Worm (Caenorhabditis elegans): ENCODE results near the gene R12B2.7.

DNA sequence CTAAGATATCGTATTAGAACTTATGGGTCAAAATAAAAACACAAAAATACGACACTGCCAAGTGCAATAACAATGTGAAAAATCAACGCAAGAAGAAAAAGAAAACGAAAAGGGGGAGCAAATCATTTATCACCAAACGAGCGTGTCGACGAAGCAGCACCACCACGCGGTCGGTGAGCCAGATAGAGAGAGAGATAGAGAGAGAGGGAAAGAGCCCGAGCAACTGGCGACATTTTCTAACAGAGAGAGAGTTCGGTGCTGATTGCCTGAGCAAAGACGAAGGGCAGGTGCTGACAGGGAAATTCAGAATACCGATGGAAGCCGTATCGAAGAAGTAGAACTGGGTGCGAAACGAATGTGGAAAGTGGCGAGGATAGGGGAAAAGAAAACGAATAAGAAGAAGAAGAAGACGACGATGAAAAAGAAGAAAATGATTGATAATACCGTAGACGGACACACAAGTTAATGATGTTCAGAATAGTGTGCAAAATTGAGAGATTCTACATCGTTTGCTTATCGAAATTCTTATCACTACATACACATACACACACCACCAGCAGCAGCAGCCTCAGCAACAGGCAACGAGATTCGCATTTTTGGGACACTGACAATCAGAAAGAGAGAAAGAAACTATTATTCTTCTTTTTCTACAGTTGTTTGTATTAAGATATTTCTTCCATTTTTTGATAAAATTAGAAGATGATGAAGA, 20.5 kb downstream of the R12B2.7 start:
- TF ChIP-seq ama-1 (optimal IDR thresholded peaks at IDR 0.05) (no peak), lsy-2 (tag; optimal IDR thresholded peaks at IDR 0.05) (peak in 1 of 2 experiments; percentile 41), skn-1 (tag; optimal IDR thresholded peaks at IDR 0.05) (no peak), dpl-1 (GFP tag; optimal IDR thresholded peaks at IDR 0.05) (no peak), tbx-2 (tag; optimal IDR thresholded peaks at IDR 0.05) (no peak), lin-13 (GFP tag; optimal IDR thresholded peaks at IDR 0.05) (no peak), fkh-10 (GFP tag; optimal IDR thresholded peaks at IDR 0.05) (no peak), aha-1 (tag; optimal IDR thresholded peaks at IDR 0.05) (no peak)

Data from whole organism, L1 larva.